Fruit fly (Drosophila melanogaster): ENCODE results near the gene Cox10.

Cox10 gene

DNA sequence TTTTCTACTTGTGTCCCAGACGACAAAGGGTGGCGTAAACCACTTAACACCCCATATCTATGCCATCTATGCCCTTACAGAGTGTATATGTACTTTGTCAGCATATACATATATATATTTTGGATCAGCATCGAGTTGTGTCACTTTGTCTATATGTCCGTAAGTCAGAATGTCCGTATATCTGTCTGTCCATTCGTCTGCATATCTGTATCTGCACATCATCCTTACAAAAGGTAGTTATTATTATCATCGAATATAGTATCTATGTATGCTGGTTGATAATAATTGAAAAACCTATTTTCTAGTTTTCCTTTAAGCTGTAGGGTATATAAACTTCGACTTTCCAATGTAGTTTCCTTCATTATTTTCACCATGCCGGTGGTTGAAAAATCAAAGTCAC, 19.9 kb downstream of the Cox10 start (continued):
- TF ChIP-seq fd64A (GFP tag; optimal IDR thresholded peaks at IDR 0.05) (no peak), CG33213 (GFP tag; optimal IDR thresholded peaks at IDR 0.05) (no peak), CG4730 (GFP tag; IDR thresholded peaks at IDR 0.05) (0 out of 2 replicates have a peak, but pooled peaks have one; percentile 9), Xrp1 (GFP tag; IDR thresholded peaks at IDR 0.05) (peak; percentile 39; the same call in 1 of the 2 replicates), D19A (tag; optimal IDR thresholded peaks at IDR 0.05) (peak; percentile 99), CG7357 (GFP tag; IDR thresholded peaks at IDR 0.05) (0 out of 3 replicates have a peak, but pooled peaks have one; percentile 17), tgo (GFP tag; IDR thresholded peaks at IDR 0.05) (peak; percentile 36; the same call in 1 of the 3 replicates), CG8924 (tag; optimal IDR thresholded peaks at IDR 0.05) (peak; percentile 17), pfk (GFP tag; optimal IDR thresholded peaks at IDR 0.05) (no peak), row (GFP tag; IDR thresholded peaks at IDR 0.05) (peak; percentile 55), CG6654 (GFP tag; optimal IDR thresholded peaks at IDR 0.05) (no peak), CG8388 (GFP tag; optimal IDR thresholded peaks at IDR 0.05) (peak; percentile 29), CG1529 (GFP tag; optimal IDR thresholded peaks at IDR 0.05) (peak; percentile 20), Oli (tag; optimal IDR thresholded peaks at IDR 0.05) (peak; percentile 25), CG7928 (GFP tag; optimal IDR thresholded peaks at IDR 0.05) (no peak), az2 (GFP tag; optimal IDR thresholded peaks at IDR 0.05) (peak; percentile 14), dan (GFP tag; IDR thresholded peaks at IDR 0.05) (no peak), CG12391 (tag; optimal IDR thresholded peaks at IDR 0.05) (peak; percentile 23), CG15601 (tag; optimal IDR thresholded peaks at IDR 0.05) (peak; percentile 36), CG13424 (tag; optimal IDR thresholded peaks at IDR 0.05) (peak; percentile 30), Kr (GFP tag; optimal IDR thresholded peaks at IDR 0.05) (no peak), pum (GFP tag; optimal IDR thresholded peaks at IDR 0.05) (peak; percentile 14), CG15696 (tag; optimal IDR thresholded peaks at IDR 0.05) (peak; percentile 8), gsb-n (tag; optimal IDR thresholded peaks at IDR 0.05) (peak; percentile 12), dmrt11E (tag; optimal IDR thresholded peaks at IDR 0.05) (peak; percentile 65), CG6689 (GFP tag; IDR thresholded peaks at IDR 0.05) (peak; percentile 38; the same call in 1 of the 2 replicates), Med (GFP tag) (peak; percentile 61)

DNA sequence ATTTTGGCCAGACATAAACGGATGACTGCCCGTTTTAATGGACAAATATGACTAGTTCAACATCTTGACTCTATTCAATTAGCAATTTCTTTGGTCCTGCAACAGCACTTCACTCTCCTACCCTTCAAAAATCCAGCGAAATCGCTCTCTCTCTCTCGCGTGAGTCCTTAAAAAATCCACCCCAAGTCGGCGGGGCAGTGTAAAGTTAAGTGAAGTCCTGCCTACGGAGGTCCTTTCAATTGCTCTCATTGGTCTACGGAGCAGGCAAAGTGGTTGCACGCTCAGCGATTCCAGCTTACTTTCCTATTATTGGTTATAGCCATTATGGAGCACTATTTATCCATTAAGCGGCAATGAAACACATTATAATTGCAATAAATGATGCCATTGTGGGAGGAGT, 22.6 kb downstream of the Cox10 start, which contains the start of gene CG34367:
Gene CG34367 (minus strand): TSS at position 35 of the 400 bp plus-strand sequence.
- TF ChIP-seq CG8944 (GFP tag; optimal IDR thresholded peaks at IDR 0.05), result no peak
- TF ChIP-seq nerfin-2 (GFP tag; IDR thresholded peaks at IDR 0.05; ENCODE audit: partially characterized antibody), result no peak
- no peak for TF ChIP-seq E2f1 (GFP tag; IDR thresholded peaks at IDR 0.05)
- TF ChIP-seq Nf-YC (tag; optimal IDR thresholded peaks at IDR 0.05), result peak; percentile 97
- peak; percentile 45 to 50 for TF ChIP-seq Trl (optimal IDR thresholded peaks at IDR 0.05)
- TF ChIP-seq Trl (GFP tag; optimal IDR thresholded peaks at IDR 0.05), result no peak
- TF ChIP-seq CG14860 (GFP tag; IDR thresholded peaks at IDR 0.05; ENCODE audit: partially characterized antibody), result no peak
- TF ChIP-seq Nf-YB (GFP tag; optimal IDR thresholded peaks at IDR 0.05), result peak; percentile 96
- TF ChIP-seq pros (GFP tag; optimal IDR thresholded peaks at IDR 0.05), result peak; percentile 86
- peak; percentile 67; the same call in 1 of the 2 replicates for TF ChIP-seq seq (GFP tag; IDR thresholded peaks at IDR 0.05)
- TF ChIP-seq dmrt99B (tag; optimal IDR thresholded peaks at IDR 0.05), result no peak

DNA sequence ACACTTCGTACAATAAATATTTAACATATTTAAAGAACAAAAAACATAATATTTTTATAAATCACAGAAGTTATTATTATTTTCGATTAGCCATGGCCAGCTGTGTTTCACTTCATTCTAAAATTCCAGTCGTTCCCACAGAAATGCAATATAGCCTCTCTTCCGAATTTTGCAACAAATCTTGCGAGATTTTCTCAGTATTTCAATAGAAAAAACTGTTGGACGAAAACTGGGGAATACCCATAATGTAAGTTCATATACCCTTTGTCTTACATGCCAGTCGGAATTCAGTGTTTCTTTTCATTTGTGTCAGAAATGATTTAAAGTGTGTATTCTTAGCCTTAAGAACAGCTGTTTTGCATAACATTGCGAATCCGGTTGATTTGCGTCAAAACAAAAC, 25.2 kb downstream of the Cox10 start, which contains the start of the genes CtsL4 and ClpP:
Gene CtsL4 (minus strand): TSS at position 90 of the 400 bp plus-strand sequence.
Gene ClpP (plus strand): TSS at position 288 of the 400 bp plus-strand sequence.
- no peak for TF ChIP-seq p53 (GFP tag; optimal IDR thresholded peaks at IDR 0.05)
- no peak for TF ChIP-seq so (GFP tag; IDR thresholded peaks at IDR 0.05)
- no peak for TF ChIP-seq CG14860 (GFP tag; IDR thresholded peaks at IDR 0.05; ENCODE audit: partially characterized antibody)
- no peak for TF ChIP-seq CG6254 (GFP tag; optimal IDR thresholded peaks at IDR 0.05)
- no peak for TF ChIP-seq CG1529 (GFP tag; optimal IDR thresholded peaks at IDR 0.05)
- TF ChIP-seq eve (GFP tag; optimal IDR thresholded peaks at IDR 0.05), result no peak
- peak; percentile 97 for TF ChIP-seq pfk (GFP tag; optimal IDR thresholded peaks at IDR 0.05)
- no peak for TF ChIP-seq CG18476 (GFP tag; optimal IDR thresholded peaks at IDR 0.05)
- no peak for TF ChIP-seq jing (GFP tag; optimal IDR thresholded peaks at IDR 0.05)
- TF ChIP-seq CG30431 (GFP tag; optimal IDR thresholded peaks at IDR 0.05), result no peak
- no peak for TF ChIP-seq MTF-1 (GFP tag; optimal IDR thresholded peaks at IDR 0.05; ENCODE audit: borderline replicate concordance)
- TF ChIP-seq sc (optimal IDR thresholded peaks at IDR 0.05), result no peak
- TF ChIP-seq sc (GFP tag; optimal IDR thresholded peaks at IDR 0.05), result peak; percentile 2
- peak; percentile 32; the same call in 1 of the 2 replicates for TF ChIP-seq sisA (GFP tag; IDR thresholded peaks at IDR 0.05)
- TF ChIP-seq CG31388 (GFP tag; optimal IDR thresholded peaks at IDR 0.05), result no peak
- no peak for TF ChIP-seq CG43689 (GFP tag; IDR thresholded peaks at IDR 0.05)

All from whole organism, embryonic.